Worm (Caenorhabditis elegans) whole organism, L4 larva: ENCODE results near the gene fbxa-137.
"Not testable (repeated sequence)": the region's sequence is repeated elsewhere in the genome, so short reads cannot be mapped to it uniquely, and the experiment has no call there.

Source experiments
- Y48G9A.11 ChIP-seq: fragments of 200-800 bp; sonication (Bioruptor generic); IDR thresholded peaks from 2 replicates; pipeline ENCODE4 v1.3.6; 2022; ENCODE audit warnings: missing genetic modification reagents, missing genetic modification characterization, missing compliant biosample characterization
- Y75B8A.6 ChIP-seq: fragments of 200-800 bp; sonication (Bioruptor generic); IDR thresholded peaks from 2 replicates; pipeline ENCODE4 v1.3.6; 2022; ENCODE audit warnings: missing genetic modification reagents, missing genetic modification characterization, missing compliant biosample characterization
- aly-2 ChIP-seq: sonication (generic microtip); optimal IDR thresholded peaks from 2 replicates; lab custom pipeline; 2018; ENCODE audit warnings: missing biosample characterization, missing genetic modification characterization
- attf-4 ChIP-seq: sonication (generic microtip); optimal IDR thresholded peaks from 3 replicates; lab custom pipeline; 2017; ENCODE audit warnings: missing biosample characterization, missing genetic modification characterization
- ceh-28 ChIP-seq: fragments of 150-350 bp; optimal IDR thresholded peaks from 2 replicates; lab custom pipeline; 2014; ENCODE audit warnings: missing biosample characterization, missing genetic modification reagents, missing genetic modification characterization
- ceh-32 ChIP-seq: sonication (generic microtip); optimal IDR thresholded peaks from 2 replicates; lab custom pipeline; 2016; ENCODE audit warnings: mild to moderate bottlenecking, missing genetic modification characterization, missing compliant biosample characterization; ENCODE audit not compliant: poor library complexity
- ceh-62 ChIP-seq: sonication (generic microtip); optimal IDR thresholded peaks from 2 replicates; lab custom pipeline; 2017; ENCODE audit warnings: missing biosample characterization, missing genetic modification characterization
- cey-2 ChIP-seq: sonication (generic microtip); optimal IDR thresholded peaks from 3 replicates; lab custom pipeline; 2017; ENCODE audit warnings: missing genetic modification characterization, mild to moderate bottlenecking, missing compliant biosample characterization, antibody characterized with exemption, borderline replicate concordance; ENCODE audit not compliant: insufficient read depth
- daf-16 ChIP-seq, 3 experiments: sonication (generic microtip); optimal IDR thresholded peaks; 2 replicates each; lab custom pipeline; 2016 to 2017; ENCODE audit warnings: missing genetic modification characterization in 3 of 3, missing genetic modification reagents in 3 of 3, mild to moderate bottlenecking in 2 of 3, missing compliant biosample characterization in 2 of 3, missing biosample characterization in 1 of 3, moderate library complexity in 1 of 3
- daf-19 ChIP-seq: fragments of 200-800 bp; sonication (Bioruptor generic); conservative IDR thresholded peaks from 2 replicates; pipeline ENCODE4 v1.3.6; 2022; ENCODE audit warnings: missing genetic modification characterization, missing compliant biosample characterization
- dmd-6 ChIP-seq: fragments of 200-800 bp; sonication (Bioruptor generic); IDR thresholded peaks from 2 replicates; pipeline ENCODE4 v1.3.6; 2022; ENCODE audit warnings: missing genetic modification reagents, missing genetic modification characterization, missing compliant biosample characterization
- dmd-8 ChIP-seq: fragments of 200-800 bp; sonication (Bioruptor generic); IDR thresholded peaks from 2 replicates; pipeline ENCODE4 v1.3.6; 2022; ENCODE audit warnings: missing genetic modification characterization, missing compliant biosample characterization
- duxl-1 ChIP-seq: sonication (generic microtip); optimal IDR thresholded peaks from 2 replicates; lab custom pipeline; 2016; ENCODE audit warnings: mild to moderate bottlenecking, missing genetic modification characterization, moderate library complexity, missing compliant biosample characterization; ENCODE audit not compliant: poor library complexity
- dve-1 ChIP-seq: sonication (generic microtip); optimal IDR thresholded peaks from 2 replicates; lab custom pipeline; 2017; ENCODE audit warnings: antibody characterized with exemption, mild to moderate bottlenecking, missing genetic modification characterization, missing compliant biosample characterization; ENCODE audit not compliant: insufficient read depth
- egl-43 ChIP-seq: fragments of 200-800 bp; sonication (Bioruptor generic); IDR thresholded peaks from 2 replicates; pipeline ENCODE4 v1.3.6; 2022; ENCODE audit warnings: missing genetic modification reagents, missing genetic modification characterization, missing compliant biosample characterization
- fkh-10 ChIP-seq: fragments of 150-350 bp; optimal IDR thresholded peaks from 2 replicates; lab custom pipeline; 2014; ENCODE audit warnings: missing biosample characterization, missing genetic modification reagents, missing genetic modification characterization
- gei-8 ChIP-seq: fragments of 200-800 bp; sonication (Bioruptor generic); optimal IDR thresholded peaks from 2 replicates; lab custom pipeline; 2018; ENCODE audit warnings: mild to moderate bottlenecking, missing genetic modification characterization, missing compliant biosample characterization
- hlh-11 ChIP-seq: fragments of 200-800 bp; sonication (Bioruptor generic); optimal IDR thresholded peaks from 2 replicates; lab custom pipeline; 2018; ENCODE audit warnings: mild to moderate bottlenecking, missing genetic modification characterization, missing compliant biosample characterization
- jun-1 ChIP-seq: fragments of 150-350 bp; optimal IDR thresholded peaks from 2 replicates; lab custom pipeline; 2014; ENCODE audit warnings: missing biosample characterization, missing genetic modification reagents, missing genetic modification characterization
- lin-1 ChIP-seq: fragments of 200-800 bp; sonication (Bioruptor generic); IDR thresholded peaks from 2 replicates; pipeline ENCODE4 v1.3.6; 2022; ENCODE audit warnings: missing genetic modification reagents, missing genetic modification characterization, missing compliant biosample characterization
- lin-29 ChIP-seq: fragments of 200-800 bp; sonication (Bioruptor generic); IDR thresholded peaks from 2 replicates; pipeline ENCODE4 v1.3.6; 2022; ENCODE audit warnings: missing genetic modification reagents, missing genetic modification characterization, missing compliant biosample characterization
- lin-39 ChIP-seq: fragments of 150-350 bp; optimal IDR thresholded peaks from 2 replicates; lab custom pipeline; 2014; ENCODE audit warnings: missing biosample characterization, missing genetic modification reagents, missing genetic modification characterization
- madf-9 ChIP-seq: fragments of 200-800 bp; sonication (Bioruptor generic); conservative IDR thresholded peaks from 2 replicates; pipeline ENCODE4 v1.3.6; 2022; ENCODE audit warnings: missing genetic modification reagents, missing genetic modification characterization, missing compliant biosample characterization
- mxl-2 ChIP-seq: fragments of 200-800 bp; sonication (Bioruptor generic); conservative IDR thresholded peaks from 2 replicates; pipeline ENCODE4 v1.3.6; 2022; ENCODE audit warnings: missing genetic modification reagents, missing genetic modification characterization, missing compliant biosample characterization
- nhr-10 ChIP-seq: fragments of 150-350 bp; optimal IDR thresholded peaks from 2 replicates; lab custom pipeline; 2014; ENCODE audit warnings: missing biosample characterization, missing genetic modification characterization
- nhr-102 ChIP-seq: sonication (generic microtip); optimal IDR thresholded peaks from 2 replicates; lab custom pipeline; 2016; ENCODE audit warnings: mild to moderate bottlenecking, missing genetic modification characterization, moderate library complexity, missing compliant biosample characterization
- nhr-11 ChIP-seq: fragments of 150-350 bp; optimal IDR thresholded peaks from 2 replicates; lab custom pipeline; 2014; ENCODE audit warnings: missing biosample characterization, missing genetic modification characterization
- nhr-111 ChIP-seq: fragments of 200-800 bp; sonication (Bioruptor generic); optimal IDR thresholded peaks from 2 replicates; lab custom pipeline; 2018; ENCODE audit warnings: mild to moderate bottlenecking, missing genetic modification characterization, missing compliant biosample characterization
- nhr-28 ChIP-seq: fragments of 150-350 bp; optimal IDR thresholded peaks from 2 replicates; lab custom pipeline; 2014; ENCODE audit warnings: missing biosample characterization, missing genetic modification characterization
- nhr-42 ChIP-seq: fragments of 200-800 bp; sonication (Bioruptor generic); IDR thresholded peaks from 2 replicates; pipeline ENCODE4 v1.3.6; 2022; ENCODE audit warnings: missing genetic modification characterization, missing compliant biosample characterization
- nhr-6 ChIP-seq: fragments of 150-350 bp; optimal IDR thresholded peaks from 2 replicates; lab custom pipeline; 2014; ENCODE audit warnings: missing biosample characterization, missing genetic modification characterization
- nhr-76 ChIP-seq: fragments of 150-350 bp; optimal IDR thresholded peaks from 2 replicates; lab custom pipeline; 2014; ENCODE audit warnings: missing biosample characterization, missing genetic modification characterization
- nhr-77 ChIP-seq: fragments of 150-350 bp; optimal IDR thresholded peaks from 2 replicates; lab custom pipeline; 2014; ENCODE audit warnings: missing biosample characterization, missing genetic modification characterization
- php-3 ChIP-seq: fragments of 200-800 bp; sonication (Bioruptor generic); IDR thresholded peaks from 2 replicates; pipeline ENCODE4 v1.3.6; 2022; ENCODE audit warnings: missing genetic modification reagents, missing genetic modification characterization, missing compliant biosample characterization
- pqm-1 ChIP-seq: sonication (generic microtip); optimal IDR thresholded peaks from 2 replicates; lab custom pipeline; 2017; ENCODE audit warnings: missing biosample characterization, missing genetic modification characterization
- saeg-2 ChIP-seq: fragments of 200-800 bp; sonication (Bioruptor generic); IDR thresholded peaks from 2 replicates; pipeline ENCODE4 v1.3.6; 2022; ENCODE audit warnings: missing genetic modification reagents, missing genetic modification characterization, missing compliant biosample characterization
- tra-1 ChIP-seq: fragments of 200-800 bp; sonication (Bioruptor generic); IDR thresholded peaks from 2 replicates; pipeline ENCODE4 v1.3.6; 2022; ENCODE audit warnings: missing genetic modification reagents, missing genetic modification characterization, missing compliant biosample characterization
- unc-39 ChIP-seq: sonication (generic microtip); optimal IDR thresholded peaks from 2 replicates; lab custom pipeline; 2017; ENCODE audit warnings: missing biosample characterization, missing genetic modification characterization
- unc-62 ChIP-seq, 3 experiments: fragments of 150-350 bp in 1 of 3; sonication (generic microtip); optimal IDR thresholded peaks in 2 of 3; peaks in 1 of 3; 1 replicate in 1 of 3; 2 replicates in 2 of 3; lab custom pipeline; 2014 to 2017; ENCODE audit warnings: missing biosample characterization in 3 of 3, missing genetic modification characterization in 3 of 3, missing genetic modification reagents in 3 of 3, missing genotype in 1 of 3
- zag-1 ChIP-seq: fragments of 150-350 bp; optimal IDR thresholded peaks from 2 replicates; lab custom pipeline; 2014; ENCODE audit warnings: missing biosample characterization, missing genetic modification characterization
- zip-11 ChIP-seq: fragments of 200-800 bp; sonication (Bioruptor generic); IDR thresholded peaks from 2 replicates; pipeline ENCODE4 v1.3.6; 2022; ENCODE audit warnings: missing genetic modification characterization, missing compliant biosample characterization

Gene fbxa-137

DNA sequence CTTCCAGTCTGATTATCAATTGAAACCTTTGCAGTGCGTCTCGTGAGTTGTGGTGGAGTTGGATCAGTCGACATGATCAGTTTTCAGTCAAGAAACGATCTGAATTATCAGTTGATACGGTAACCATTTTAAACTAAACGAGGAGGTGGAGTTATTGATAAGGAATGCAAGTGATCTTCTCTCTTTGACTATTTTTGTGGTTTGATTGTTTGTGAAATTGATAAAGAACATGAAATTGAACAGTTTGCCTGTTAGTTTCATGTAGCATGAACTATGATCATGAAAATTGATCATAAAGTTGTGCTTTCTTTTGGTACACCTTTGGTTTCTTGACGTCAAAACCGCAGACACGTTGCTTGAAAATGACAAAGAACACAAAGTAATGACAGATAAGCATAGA, 43.9 kb downstream of the fbxa-137 start, which contains the start of gene pud-1.2:
Gene pud-1.2, minus strand, starts transcription at position 101 of the 400 bp plus-strand sequence.
- TF ChIP-seq unc-62 (GFP tag; optimal IDR thresholded peaks at IDR 0.05 in 1 of 2; lab: Kevin White, UChicago); unc-62 (tag; optimal IDR thresholded peaks at IDR 0.05; lab: Kevin White, UChicago); Y48G9A.11 (GFP tag; lab: Robert Waterston, UW); madf-9 (GFP tag; lab: Robert Waterston, UW): not testable (repeated sequence)

- TF ChIP-seq attf-4 (tag; lab: Kevin White, UChicago) (no peak), nhr-77 (tag; lab: Kevin White, UChicago) (peak; percentile 91), unc-39 (no peak), hlh-11 (peak; percentile 74), nhr-102 (tag; lab: Kevin White, UChicago) (peak; percentile 57), cey-2 (no peak), lin-39 (no peak), duxl-1 (no peak), saeg-2 (GFP tag; lab: Robert Waterston, UW) (no peak), Y75B8A.6 (GFP tag; lab: Robert Waterston, UW) (no peak), zag-1 (tag; lab: Kevin White, UChicago) (no peak), php-3 (GFP tag; lab: Robert Waterston, UW) (peak; percentile 87), gei-8 (GFP tag; lab: Kevin White, UChicago) (no peak), nhr-11 (tag; lab: Kevin White, UChicago) (no peak), Y48G9A.11 (GFP tag; lab: Robert Waterston, UW) (no peak), daf-19 (no peak), nhr-6 (tag; lab: Kevin White, UChicago) (no peak), ceh-32 (no peak), ceh-28 (tag; lab: Kevin White, UChicago) (no peak), jun-1 (tag; lab: Kevin White, UChicago) (no peak), lin-29 (no peak), aly-2 (tag; lab: Kevin White, UChicago) (no peak), nhr-111 (GFP tag; lab: Kevin White, UChicago) (no peak), pqm-1 (peak; percentile 90), tra-1 (peak; percentile 38; the same call in 1 of the 2 replicates), nhr-76 (tag; lab: Kevin White, UChicago) (no peak), zip-11 (GFP tag; lab: Robert Waterston, UW) (no peak), egl-43 (GFP tag; lab: Robert Waterston, UW) (no peak), daf-16 (GFP tag; optimal IDR thresholded peaks at IDR 0.05; lab: Kevin White, UChicago) (no peak), daf-16 (tag; optimal IDR thresholded peaks at IDR 0.05; lab: Kevin White, UChicago) (peak; percentile 93), ceh-62 (tag; lab: Kevin White, UChicago) (no peak), nhr-10 (tag; lab: Kevin White, UChicago) (peak; percentile 21), mxl-2 (no peak), unc-62 (GFP tag; optimal IDR thresholded peaks at IDR 0.05 in 1 of 2; lab: Kevin White, UChicago) (peak in 1 of 2 experiments; percentile 84), unc-62 (tag; optimal IDR thresholded peaks at IDR 0.05; lab: Kevin White, UChicago) (no peak), nhr-42 (no peak), dve-1 (tag; lab: Kevin White, UChicago) (peak; percentile 88), lin-1 (GFP tag; lab: Robert Waterston, UW) (peak; percentile 69; the same call in 1 of the 2 replicates), nhr-28 (tag; lab: Kevin White, UChicago) (peak; percentile 85), dmd-8 (no peak), fkh-10 (GFP tag; lab: Kevin White, UChicago) (no peak), dmd-6 (GFP tag; lab: Robert Waterston, UW) (peak; percentile 92)
- TF ChIP-seq, all 104 proteins: peak for 13
These were observed 45.6 kb downstream of the fbxa-137 start for ce11 chrV:2324260-2324659.
